Fruit fly (Drosophila melanogaster) whole organism, embryonic: ENCODE data around the gene Ptth.

Experiments
- Atf-2 ChIP-seq: fragments of 200-800 bp; sonication (Bioruptor generic); optimal IDR thresholded peaks from 2 replicates; lab custom pipeline; 2016; ENCODE audit warnings: missing biosample characterization, missing genetic modification characterization
- BtbVII ChIP-seq: fragments of 200-800 bp; sonication (Bioruptor generic); optimal IDR thresholded peaks from 3 replicates; lab custom pipeline; 2017; ENCODE audit warnings: missing biosample characterization, mild to moderate bottlenecking, missing genetic modification characterization
- CG10147 ChIP-seq: fragments of 200-800 bp; sonication (Bioruptor generic); optimal IDR thresholded peaks from 2 replicates; lab custom pipeline; 2019; ENCODE audit warnings: missing biosample characterization, mild to moderate bottlenecking, missing genetic modification characterization, moderate library complexity
- CG10274 ChIP-seq: fragments of 200-800 bp; sonication (Bioruptor generic); optimal IDR thresholded peaks from 3 replicates; lab custom pipeline; 2017; ENCODE audit warnings: missing biosample characterization, mild to moderate bottlenecking, missing genetic modification characterization
- CG10565 ChIP-seq: fragments of 200-800 bp; sonication (Bioruptor generic); optimal IDR thresholded peaks from 3 replicates; lab custom pipeline; 2016; ENCODE audit warnings: missing biosample characterization, mild to moderate bottlenecking, missing genetic modification characterization
- CG13287 ChIP-seq: fragments of 200-800 bp; sonication (Bioruptor generic); IDR thresholded peaks from 2 replicates; pipeline ENCODE4 v1.3.6; 2022; ENCODE audit warnings: missing biosample characterization, missing genetic modification characterization; ENCODE audit not compliant: partially characterized antibody
- CG13894 ChIP-seq: fragments of 200-800 bp; sonication (Bioruptor generic); optimal IDR thresholded peaks from 3 replicates; lab custom pipeline; 2018; ENCODE audit warnings: missing biosample characterization, mild to moderate bottlenecking, missing genetic modification characterization, moderate library complexity
- CG1603 ChIP-seq: fragments of 200-800 bp; sonication (Bioruptor generic); optimal IDR thresholded peaks from 2 replicates; lab custom pipeline; 2019; ENCODE audit warnings: missing biosample characterization, mild to moderate bottlenecking, missing genetic modification characterization, moderate library complexity
- CG16815 ChIP-seq: fragments of 200-800 bp; sonication (Bioruptor generic); optimal IDR thresholded peaks from 3 replicates; lab custom pipeline; 2017; ENCODE audit warnings: missing biosample characterization, mild to moderate bottlenecking, missing genetic modification characterization
- CG17359 ChIP-seq: fragments of 200-800 bp; sonication (Bioruptor generic); optimal IDR thresholded peaks from 3 replicates; lab custom pipeline; 2018; ENCODE audit warnings: missing biosample characterization, mild to moderate bottlenecking, missing genetic modification characterization, moderate library complexity
- CG31388 ChIP-seq: fragments of 200-800 bp; sonication (Bioruptor generic); optimal IDR thresholded peaks from 2 replicates; lab custom pipeline; 2016; ENCODE audit warnings: missing biosample characterization, missing genetic modification characterization
- CG31441 ChIP-seq: fragments of 200-800 bp; sonication (Bioruptor generic); IDR thresholded peaks from 2 replicates; pipeline ENCODE4 v1.3.6; 2022; ENCODE audit warnings: missing biosample characterization, missing genetic modification characterization
- CG4820 ChIP-seq: fragments of 200-800 bp; sonication (Bioruptor generic); optimal IDR thresholded peaks from 3 replicates; lab custom pipeline; 2016; ENCODE audit warnings: missing biosample characterization, missing genetic modification characterization
- CG6683 ChIP-seq: fragments of 200-800 bp; sonication (Bioruptor generic); optimal IDR thresholded peaks from 2 replicates; lab custom pipeline; 2017; ENCODE audit warnings: missing biosample characterization, mild to moderate bottlenecking, missing genetic modification characterization, missing genetic modification reagents
- CG6813 ChIP-seq: fragments of 200-800 bp; sonication (Bioruptor generic); optimal IDR thresholded peaks from 2 replicates; lab custom pipeline; 2017; ENCODE audit warnings: missing biosample characterization, missing genetic modification characterization, mild to moderate bottlenecking, moderate library complexity, missing genetic modification reagents
- CG7963 ChIP-seq: fragments of 200-800 bp; sonication (Bioruptor generic); IDR thresholded peaks from 3 replicates; pipeline ENCODE4 v1.3.6; 2022; ENCODE audit warnings: missing biosample characterization, missing genetic modification characterization; ENCODE audit not compliant: partially characterized antibody
- CG7987 ChIP-seq: fragments of 200-800 bp; sonication (Bioruptor generic); optimal IDR thresholded peaks from 2 replicates; lab custom pipeline; 2018; ENCODE audit warnings: missing biosample characterization, mild to moderate bottlenecking, missing genetic modification characterization, moderate library complexity
- CG8089 ChIP-seq: fragments of 200-800 bp; sonication (Bioruptor generic); optimal IDR thresholded peaks from 3 replicates; lab custom pipeline; 2016; ENCODE audit warnings: missing biosample characterization, missing genetic modification characterization
- CG8924 ChIP-seq: fragments of 200-800 bp; optimal IDR thresholded peaks from 3 replicates; lab custom pipeline; 2019; ENCODE audit warnings: missing biosample characterization, mild to moderate bottlenecking, missing genetic modification characterization, moderate library complexity
- CG9817 ChIP-seq: fragments of 200-800 bp; sonication (Bioruptor generic); optimal IDR thresholded peaks from 2 replicates; lab custom pipeline; 2018; ENCODE audit warnings: missing biosample characterization, mild to moderate bottlenecking, missing genetic modification characterization, moderate library complexity
- CG9932 ChIP-seq: fragments of 200-800 bp; sonication (Bioruptor generic); IDR thresholded peaks from 2 replicates; pipeline ENCODE4 v1.3.6; 2022; ENCODE audit warnings: missing biosample characterization, missing genetic modification characterization
- D ChIP-seq, 2 experiments: fragments of 200-800 bp in 1 of 2; fragments of >200 bp in 1 of 2; sonication (Bioruptor generic) in 1 of 2; optimal IDR thresholded peaks; 2 replicates in 1 of 2; 3 replicates in 1 of 2; lab custom pipeline; 2017; ENCODE audit warnings: mild to moderate bottlenecking in 1 of 2, missing biosample characterization in 1 of 2, missing genetic modification characterization in 1 of 2, missing genetic modification reagents in 1 of 2
- Dbx ChIP-seq: fragments of 200-800 bp; sonication (Bioruptor generic); IDR thresholded peaks from 3 replicates; pipeline ENCODE4 v1.3.6; 2022; ENCODE audit warnings: missing biosample characterization, missing genetic modification characterization
- Dfd ChIP-seq, 2 experiments: fragments of >200 bp; optimal IDR thresholded peaks; 2 replicates each; lab custom pipeline; 2017; ENCODE audit warnings: missing biosample characterization in 2 of 2, missing genetic modification characterization in 2 of 2
- Dip2 ChIP-seq: fragments of 200-800 bp; sonication (Bioruptor generic); IDR thresholded peaks from 2 replicates; pipeline ENCODE4 v1.3.6; 2022; ENCODE audit warnings: missing biosample characterization, missing genetic modification characterization
- Dll ChIP-seq: fragments of 200-800 bp; sonication (Bioruptor generic); IDR thresholded peaks from 4 replicates; pipeline ENCODE4 v1.3.6; 2022; ENCODE audit warnings: missing biosample characterization, missing genetic modification characterization; ENCODE audit not compliant: partially characterized antibody
- ERR ChIP-seq: fragments of 200-800 bp; sonication (Bioruptor generic); optimal IDR thresholded peaks from 2 replicates; lab custom pipeline; 2016; ENCODE audit warnings: missing biosample characterization, missing genetic modification characterization
- HmgD ChIP-seq: fragments of 200-800 bp; sonication (Bioruptor generic); optimal IDR thresholded peaks from 3 replicates; lab custom pipeline; 2016; ENCODE audit warnings: missing biosample characterization, missing genetic modification characterization
- HmgZ ChIP-seq: fragments of 200-800 bp; sonication (Bioruptor generic); optimal IDR thresholded peaks from 2 replicates; lab custom pipeline; 2018; ENCODE audit warnings: missing biosample characterization, mild to moderate bottlenecking, missing genetic modification characterization
- Hr3 ChIP-seq: fragments of 200-800 bp; sonication (Bioruptor generic); optimal IDR thresholded peaks from 3 replicates; lab custom pipeline; 2016; ENCODE audit warnings: missing biosample characterization, missing genetic modification characterization
- Hsf ChIP-seq: fragments of 200-800 bp; sonication (Bioruptor generic); optimal IDR thresholded peaks from 3 replicates; lab custom pipeline; 2016; ENCODE audit warnings: missing biosample characterization, missing genetic modification characterization
- Med ChIP-seq: fragments of 200-800 bp; sonication (Bioruptor generic); peaks from one replicate; lab custom pipeline; 2016; ENCODE audit warnings: missing biosample characterization, missing genetic modification characterization, mild to moderate bottlenecking, inconsistent platforms, moderate library complexity
- Rx ChIP-seq: fragments of 200-800 bp; sonication (Bioruptor generic); IDR thresholded peaks from 2 replicates; pipeline ENCODE4 v1.3.6; 2022; ENCODE audit warnings: missing biosample characterization, missing genetic modification characterization
- Side ChIP-seq: fragments of 200-800 bp; sonication (Bioruptor generic); optimal IDR thresholded peaks from 2 replicates; lab custom pipeline; 2016; ENCODE audit warnings: missing biosample characterization, missing genetic modification characterization
- YL-1 ChIP-seq: fragments of 200-800 bp; sonication (Bioruptor generic); optimal IDR thresholded peaks from 3 replicates; lab custom pipeline; 2017; ENCODE audit warnings: missing biosample characterization, mild to moderate bottlenecking, missing genetic modification characterization
- chm ChIP-seq: fragments of 200-800 bp; sonication (Bioruptor generic); IDR thresholded peaks from 2 replicates; pipeline ENCODE4 v1.3.6; 2022; ENCODE audit warnings: missing biosample characterization, missing genetic modification characterization
- danr ChIP-seq: fragments of 200-800 bp; sonication (Bioruptor generic); IDR thresholded peaks from 2 replicates; pipeline ENCODE4 v1.3.6; 2022; ENCODE audit warnings: missing biosample characterization, missing genetic modification characterization
- emc ChIP-seq: fragments of 200-800 bp; sonication (Bioruptor generic); optimal IDR thresholded peaks from 2 replicates; lab custom pipeline; 2016; ENCODE audit warnings: missing biosample characterization, missing genetic modification characterization
- ewg ChIP-seq: fragments of 200-800 bp; sonication (Bioruptor generic); optimal IDR thresholded peaks from 3 replicates; lab custom pipeline; 2017; ENCODE audit warnings: mild to moderate bottlenecking, missing biosample characterization, missing genetic modification reagents, missing genetic modification characterization
- exex ChIP-seq: fragments of 200-800 bp; sonication (Bioruptor generic); optimal IDR thresholded peaks from 4 replicates; lab custom pipeline; 2018; ENCODE audit warnings: missing biosample characterization, mild to moderate bottlenecking, missing genetic modification characterization, moderate library complexity
- insv ChIP-seq, 2 experiments: fragments of 200-800 bp; sonication (Bioruptor generic); optimal IDR thresholded peaks; 3 replicates each; lab custom pipeline; 2016 to 2018; ENCODE audit warnings: missing biosample characterization in 2 of 2, missing genetic modification characterization in 2 of 2
- jing ChIP-seq: fragments of 200-800 bp; sonication (Bioruptor generic); optimal IDR thresholded peaks from 2 replicates; lab custom pipeline; 2018; ENCODE audit warnings: missing biosample characterization, mild to moderate bottlenecking, missing genetic modification characterization
- kah ChIP-seq: fragments of 200-800 bp; sonication (Bioruptor generic); optimal IDR thresholded peaks from 2 replicates; lab custom pipeline; 2018; ENCODE audit warnings: missing biosample characterization, mild to moderate bottlenecking, missing genetic modification characterization
- kay ChIP-seq: fragments of 200-800 bp; sonication (Bioruptor generic); optimal IDR thresholded peaks from 2 replicates; lab custom pipeline; 2016; ENCODE audit warnings: missing biosample characterization, missing genetic modification characterization
- oc ChIP-seq: fragments of 200-800 bp; sonication (Bioruptor generic); optimal IDR thresholded peaks from 2 replicates; lab custom pipeline; 2018; ENCODE audit warnings: missing biosample characterization, mild to moderate bottlenecking, missing genetic modification characterization, moderate library complexity
- pan ChIP-seq, 4 experiments: fragments of >200 bp in 3 of 4; fragments of 200-800 bp in 1 of 4; sonication (Bioruptor generic) in 1 of 4; optimal IDR thresholded peaks in 3 of 4; IDR thresholded peaks in 1 of 4; 2 replicates each; pipeline versions ENCODE4 v1.3.6 to Lab custom; 2017 to 2022; ENCODE audit warnings: missing biosample characterization in 2 of 4, missing genetic modification characterization in 2 of 4, mixed read lengths in 1 of 4
- pb ChIP-seq: fragments of 200-800 bp; sonication (Bioruptor generic); optimal IDR thresholded peaks from 3 replicates; lab custom pipeline; 2016; ENCODE audit warnings: missing biosample characterization, missing genetic modification characterization
- rib ChIP-seq: fragments of 200-800 bp; sonication (Bioruptor generic); IDR thresholded peaks from 2 replicates; pipeline ENCODE4 v1.3.6; 2022; ENCODE audit warnings: missing biosample characterization, missing genetic modification characterization
- ttk ChIP-seq: fragments of 200-800 bp; sonication (Bioruptor generic); IDR thresholded peaks from 2 replicates; pipeline ENCODE4 v2.1.2; 2022; ENCODE audit warnings: missing biosample characterization, missing genetic modification characterization

Ptth gene

DNA sequence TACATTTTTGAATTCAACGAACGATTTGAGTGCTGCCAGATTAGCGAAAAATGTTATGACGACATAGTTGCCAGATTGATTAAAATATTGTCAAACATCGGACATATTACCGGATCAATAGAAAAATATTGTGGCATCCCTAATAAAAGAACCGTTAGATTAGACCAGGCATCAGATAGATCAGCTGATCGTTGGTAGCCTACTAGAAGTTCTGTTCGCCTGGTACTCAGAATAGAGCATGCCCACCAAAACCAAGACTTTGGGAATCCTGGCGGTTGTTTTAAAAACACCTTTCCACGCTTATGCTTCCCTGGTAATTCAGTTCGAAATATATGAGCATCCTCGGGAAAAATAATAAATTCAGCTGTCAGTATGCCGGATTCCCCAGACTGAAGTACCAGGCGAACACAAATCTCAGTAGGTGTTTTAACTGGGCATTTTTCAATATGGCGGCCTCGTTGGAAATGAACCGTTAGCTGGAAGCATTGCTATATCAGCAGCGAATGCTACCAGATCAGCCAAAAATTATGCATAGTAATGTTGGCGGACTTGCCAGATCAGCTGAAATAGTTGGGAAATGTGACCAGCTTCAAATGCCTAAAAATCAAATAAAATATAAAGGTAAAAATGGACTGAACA lies 36.0 kb downstream of the Ptth start (continued):
- TF ChIP-seq Dfd (GFP tag; optimal IDR thresholded peaks at IDR 0.05; lab: Kevin White, UChicago), result no peak
- TF ChIP-seq danr (GFP tag; lab: Robert Waterston, UW), result no peak
- TF ChIP-seq CG17359 (tag; lab: Kevin White, UChicago), result no peak
- no peak for TF ChIP-seq pan (optimal IDR thresholded peaks at IDR 0.05; lab: Kevin White, UChicago)
- TF ChIP-seq pan (GFP tag; optimal IDR thresholded peaks at IDR 0.05 in 1 of 2, IDR thresholded peaks at IDR 0.05 in 1 of 2), result no peak
- TF ChIP-seq CG6813 (GFP tag; lab: Kevin White, UChicago), result peak; percentile 17
- no peak for TF ChIP-seq CG6683 (GFP tag; lab: Kevin White, UChicago)
- TF ChIP-seq CG31441, result no peak
- no peak for TF ChIP-seq chm (GFP tag; lab: Robert Waterston, UW)
- TF ChIP-seq CG9817 (tag; lab: Kevin White, UChicago), result no peak
- peak; percentile 16 for TF ChIP-seq CG10147 (GFP tag; lab: Kevin White, UChicago)
- no peak for TF ChIP-seq Dip2 (GFP tag; lab: Robert Waterston, UW)
- no peak for TF ChIP-seq CG10565
- TF ChIP-seq exex (tag; lab: Kevin White, UChicago), result no peak
- no peak for TF ChIP-seq rib
- no peak for TF ChIP-seq jing (GFP tag; lab: Kevin White, UChicago)
- TF ChIP-seq D (optimal IDR thresholded peaks at IDR 0.05; lab: Kevin White, UChicago), result peak; percentile 70
- TF ChIP-seq D (GFP tag; optimal IDR thresholded peaks at IDR 0.05; lab: Kevin White, UChicago), result no peak
- TF ChIP-seq ERR (GFP tag; lab: Kevin White, UChicago), result no peak
- TF ChIP-seq kah, result no peak
- no peak for TF ChIP-seq pb
- TF ChIP-seq HmgZ (tag; lab: Kevin White, UChicago), result peak; percentile 54
- TF ChIP-seq BtbVII (GFP tag; lab: Kevin White, UChicago), result no peak
- TF ChIP-seq Side (GFP tag; lab: Kevin White, UChicago), result no peak
- TF ChIP-seq CG7987 (GFP tag; lab: Kevin White, UChicago), result no peak
- TF ChIP-seq oc (tag; lab: Kevin White, UChicago), result peak; percentile 36
- TF ChIP-seq HmgD (GFP tag; lab: Kevin White, UChicago), result peak; percentile 41
- peak; percentile 52 for TF ChIP-seq CG8924 (tag; lab: Kevin White, UChicago)
- TF ChIP-seq Atf-2 (GFP tag; lab: Kevin White, UChicago), result no peak
- no peak for TF ChIP-seq CG10274 (GFP tag; lab: Kevin White, UChicago)
- peak; percentile 24 for TF ChIP-seq YL-1 (GFP tag; lab: Kevin White, UChicago)
- TF ChIP-seq Rx, result no peak
- TF ChIP-seq Med (GFP tag; lab: Kevin White, UChicago), result peak; percentile 88
- no peak for TF ChIP-seq emc (GFP tag; lab: Kevin White, UChicago)
- TF ChIP-seq CG13894 (tag; lab: Kevin White, UChicago), result peak; percentile 69
- TF ChIP-seq CG9932 (GFP tag; lab: Robert Waterston, UW), result peak; percentile 11; the same call in 1 of the 2 replicates
- TF ChIP-seq Dbx (GFP tag; lab: Robert Waterston, UW), result no peak
- TF ChIP-seq CG16815, result no peak
- TF ChIP-seq insv (GFP tag; optimal IDR thresholded peaks at IDR 0.05; lab: Kevin White, UChicago), result peak in 1 of 2 experiments; percentile 43
- TF ChIP-seq CG8089 (GFP tag; lab: Kevin White, UChicago), result no peak
- TF ChIP-seq Dll, result peak; percentile 77; the same call in 3 of the 4 replicates
- TF ChIP-seq Hr3 (GFP tag; lab: Kevin White, UChicago), result no peak
- peak; percentile 74 for TF ChIP-seq CG13287 (GFP tag; lab: Robert Waterston, UW)
- TF ChIP-seq ttk (GFP tag; lab: Robert Waterston, UW), result no peak
- no peak for TF ChIP-seq kay (GFP tag; lab: Kevin White, UChicago)
- TF ChIP-seq CG7963 (GFP tag; lab: Robert Waterston, UW), result no peak
- TF ChIP-seq CG1603 (tag; lab: Kevin White, UChicago), result peak; percentile 78
- TF ChIP-seq CG31388 (GFP tag; lab: Kevin White, UChicago), result no peak
- TF ChIP-seq Hsf (GFP tag; lab: Kevin White, UChicago), result no peak
- no peak for TF ChIP-seq CG4820
- no peak for TF ChIP-seq ewg (GFP tag; lab: Kevin White, UChicago)
